Worm (Caenorhabditis elegans) whole organism, midembryonic: ENCODE measurements around the gene Y43F8A.1.

Experiments used
- T22C8.4 ChIP-seq: fragments of 200-800 bp; sonication (Bioruptor generic); IDR thresholded peaks from 2 replicates; pipeline ENCODE4 v1.3.6; 2022; ENCODE audit warnings: missing genetic modification characterization, missing compliant biosample characterization
- cog-1 ChIP-seq: sonication (generic microtip); optimal IDR thresholded peaks from 2 replicates; lab custom pipeline; 2016; ENCODE audit warnings: missing genetic modification characterization, missing compliant biosample characterization
- flt-1 ChIP-seq: fragments of 200-800 bp; sonication (Bioruptor generic); IDR thresholded peaks from 2 replicates; pipeline ENCODE4 v1.3.6; 2022; ENCODE audit warnings: missing genetic modification characterization, missing compliant biosample characterization
- klf-2 ChIP-seq: fragments of 200-800 bp; sonication (Bioruptor generic); conservative IDR thresholded peaks from 2 replicates; pipeline ENCODE4 v1.3.6; 2022; ENCODE audit warnings: missing genetic modification reagents, missing genetic modification characterization, missing compliant biosample characterization
- med-1 ChIP-seq: sonication (generic microtip); optimal IDR thresholded peaks from 2 replicates; lab custom pipeline; 2017; ENCODE audit warnings: missing genetic modification characterization, mild to moderate bottlenecking, missing compliant biosample characterization, antibody characterized with exemption, missing genetic modification reagents; ENCODE audit not compliant: insufficient read depth
- ref-1 ChIP-seq: fragments of 200-800 bp; sonication (Bioruptor generic); conservative IDR thresholded peaks from 2 replicates; pipeline ENCODE4 v1.3.6; 2022; ENCODE audit warnings: missing genetic modification reagents, missing genetic modification characterization, missing compliant biosample characterization
- tab-1 ChIP-seq: fragments of 200-800 bp; sonication (Bioruptor generic); IDR thresholded peaks from 2 replicates; pipeline ENCODE4 v1.3.6; 2022; ENCODE audit warnings: missing genetic modification characterization, missing compliant biosample characterization
- ztf-23 ChIP-seq: fragments of 200-800 bp; sonication (Bioruptor generic); IDR thresholded peaks from 2 replicates; pipeline ENCODE4 v1.3.6; 2022; ENCODE audit warnings: missing genetic modification reagents, missing genetic modification characterization, missing compliant biosample characterization
- ztf-29 ChIP-seq: fragments of 200-800 bp; sonication (Bioruptor generic); IDR thresholded peaks from 2 replicates; pipeline ENCODE4 v1.3.6; 2022; ENCODE audit warnings: missing genetic modification reagents, missing genetic modification characterization, missing compliant biosample characterization

The Y43F8A.1 gene

DNA sequence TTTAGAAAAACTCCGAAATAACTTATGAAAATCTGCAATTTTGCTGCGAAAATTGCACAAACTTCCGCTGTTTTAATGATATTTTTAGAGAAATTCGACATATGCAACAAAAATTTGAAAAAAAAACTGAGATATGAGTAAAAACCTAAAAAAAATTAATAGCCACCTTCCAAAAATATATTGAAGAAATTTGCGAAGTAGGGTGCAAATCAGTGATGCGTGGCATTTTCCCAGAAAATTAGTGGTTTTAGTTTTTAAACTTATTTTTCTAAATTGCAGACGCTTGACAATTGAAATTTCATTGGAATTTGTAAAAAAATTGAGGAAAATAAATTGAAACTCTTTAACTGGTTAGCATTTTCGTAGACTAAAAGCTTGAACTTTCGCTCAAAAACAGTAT, 28.6 kb downstream of the Y43F8A.1 start, which contains the start of gene C25F9.13:
Gene C25F9.13, minus strand, starts transcription at position 101 of the 400 bp plus-strand sequence.
- TF ChIP-seq cog-1 (no peak), klf-2 (GFP tag; lab: Robert Waterston, UW) (no peak), med-1 (no peak), ztf-29 (GFP tag; lab: Robert Waterston, UW) (no peak), tab-1 (GFP tag; lab: Robert Waterston, UW) (no peak), ref-1 (GFP tag; lab: Robert Waterston, UW) (no peak), ztf-23 (GFP tag; lab: Robert Waterston, UW) (no peak), T22C8.4 (GFP tag; lab: Robert Waterston, UW) (no peak), flt-1 (no peak)

DNA sequence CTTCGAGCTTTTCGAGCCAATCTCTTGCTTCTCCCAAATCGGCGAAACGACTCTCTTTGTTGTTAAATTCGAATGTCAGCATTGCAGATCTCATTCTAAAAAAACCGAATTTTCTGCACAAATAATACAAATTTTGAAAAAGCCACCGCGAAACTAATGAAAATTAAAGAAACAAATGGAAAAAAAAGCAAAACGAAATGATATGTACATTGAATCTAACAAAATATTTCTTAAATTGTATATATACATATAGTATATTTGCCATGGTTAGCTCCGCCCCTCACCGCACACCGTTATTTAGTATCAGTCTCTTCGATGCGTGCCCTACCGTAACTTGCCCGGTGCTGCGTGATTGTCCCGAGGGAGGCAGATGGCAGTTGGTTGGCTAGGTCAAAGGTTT, 30.3 kb downstream of the Y43F8A.1 start, which contains the start of gene srw-86:
Gene srw-86, minus strand, starts transcription at position 101 of the 400 bp plus-strand sequence.
- TF ChIP-seq ref-1 (GFP tag; lab: Robert Waterston, UW) (no peak), ztf-29 (GFP tag; lab: Robert Waterston, UW) (no peak), tab-1 (GFP tag; lab: Robert Waterston, UW) (no peak), med-1 (no peak), cog-1 (no peak)

DNA sequence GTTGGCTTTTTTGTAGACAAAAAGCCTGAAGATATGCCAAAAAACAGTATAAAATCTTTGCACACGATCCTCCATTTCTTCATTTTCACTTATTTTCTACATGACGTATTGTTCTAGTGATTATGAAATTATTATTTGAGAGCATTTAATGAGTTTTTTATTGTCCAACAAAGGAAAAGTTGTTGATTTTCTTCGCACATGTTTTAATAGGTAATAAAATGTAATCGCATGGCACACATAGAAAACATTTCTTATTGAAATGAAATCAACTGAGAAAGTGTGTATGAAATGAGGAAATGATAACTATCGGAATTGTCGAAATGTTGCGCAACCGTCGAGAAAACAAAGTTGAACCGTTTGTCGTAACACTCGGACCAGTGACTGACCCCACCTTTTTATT, 31.1 kb downstream of the Y43F8A.1 start:
- TF ChIP-seq ztf-23 (GFP tag; lab: Robert Waterston, UW) = no peak
- no peak for TF ChIP-seq klf-2 (GFP tag; lab: Robert Waterston, UW)
- no peak for TF ChIP-seq flt-1
- no peak for TF ChIP-seq cog-1
- no peak for TF ChIP-seq med-1
- TF ChIP-seq T22C8.4 (GFP tag; lab: Robert Waterston, UW) = no peak
- TF ChIP-seq tab-1 (GFP tag; lab: Robert Waterston, UW) = no peak
- TF ChIP-seq ref-1 (GFP tag; lab: Robert Waterston, UW) = no peak
- no peak for TF ChIP-seq ztf-29 (GFP tag; lab: Robert Waterston, UW)

- TF ChIP-seq tab-1 (GFP tag; lab: Robert Waterston, UW) (no peak), ztf-29 (GFP tag; lab: Robert Waterston, UW) (no peak), ref-1 (GFP tag; lab: Robert Waterston, UW) (no peak), klf-2 (GFP tag; lab: Robert Waterston, UW) (no peak), med-1 (no peak), cog-1 (no peak)
Observed at ce11 chrV:19402855-19403254, 32.6 kb downstream of the Y43F8A.1 start, which contains the start of gene C25F9.12. C25F9.12 (minus strand) TSS chrV:19402955.

- TF ChIP-seq ztf-29 (GFP tag; lab: Robert Waterston, UW) (no peak), ref-1 (GFP tag; lab: Robert Waterston, UW) (no peak), flt-1 (no peak), ztf-23 (GFP tag; lab: Robert Waterston, UW) (no peak), cog-1 (no peak), T22C8.4 (GFP tag; lab: Robert Waterston, UW) (no peak), med-1 (no peak), tab-1 (GFP tag; lab: Robert Waterston, UW) (no peak), klf-2 (GFP tag; lab: Robert Waterston, UW) (no peak)
Observed at ce11 chrV:19403619-19404018, 33.3 kb downstream of the Y43F8A.1 start.

- TF ChIP-seq klf-2 (GFP tag; lab: Robert Waterston, UW) = no peak
- TF ChIP-seq ztf-29 (GFP tag; lab: Robert Waterston, UW) = no peak
- no peak for TF ChIP-seq tab-1 (GFP tag; lab: Robert Waterston, UW)
- TF ChIP-seq cog-1 = no peak
- no peak for TF ChIP-seq T22C8.4 (GFP tag; lab: Robert Waterston, UW)
- TF ChIP-seq flt-1 = no peak
- no peak for TF ChIP-seq ztf-23 (GFP tag; lab: Robert Waterston, UW)
- no peak for TF ChIP-seq ref-1 (GFP tag; lab: Robert Waterston, UW)
- no peak for TF ChIP-seq med-1
Observed at ce11 chrV:19405276-19405815, 35.1 kb downstream of the Y43F8A.1 start, which contains the start of the genes C25F9.6 and C25F9.10. C25F9.6 (minus strand) TSS chrV:19405326. C25F9.10 (plus strand) TSS chrV:19405729.

DNA sequence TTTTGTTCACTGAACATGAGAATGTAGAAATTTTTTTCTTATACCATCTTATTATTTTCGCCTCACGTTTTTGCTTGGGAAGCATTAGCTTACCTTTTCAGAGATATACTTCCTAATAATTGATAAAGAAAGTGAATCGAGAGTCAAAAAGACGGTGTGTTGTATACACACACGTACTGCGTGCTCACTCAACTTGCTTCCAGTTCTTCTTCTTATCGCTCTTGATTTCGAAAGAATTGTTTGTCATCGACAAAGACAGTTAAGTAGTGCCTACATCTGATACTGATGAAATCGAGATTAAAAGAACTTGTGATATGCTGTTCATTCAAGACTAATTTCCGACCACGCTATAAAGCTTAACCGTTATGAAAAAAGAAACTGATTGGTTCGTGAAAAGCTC, 40.4 kb downstream of the Y43F8A.1 start, which contains the start of gene C25F9.5:
Gene C25F9.5, minus strand, starts transcription at position 195 of the 400 bp plus-strand sequence.
- TF ChIP-seq med-1 (no peak), tab-1 (GFP tag; lab: Robert Waterston, UW) (no peak), ztf-23 (GFP tag; lab: Robert Waterston, UW) (no peak), flt-1 (no peak)

ce11 chrV:19416475-19416874, 46.2 kb downstream of the Y43F8A.1 start, which contains the start of the genes C25F9.4 and C25F9.9:
C25F9.4 (minus strand) TSS chrV:19416575.
C25F9.9 (plus strand) TSS chrV:19416611.
- TF ChIP-seq klf-2 (GFP tag; lab: Robert Waterston, UW) = no peak
- TF ChIP-seq cog-1 = no peak
- TF ChIP-seq ztf-23 (GFP tag; lab: Robert Waterston, UW) = no peak
- TF ChIP-seq tab-1 (GFP tag; lab: Robert Waterston, UW) = no peak
- no peak for TF ChIP-seq flt-1
- no peak for TF ChIP-seq ref-1 (GFP tag; lab: Robert Waterston, UW)
- TF ChIP-seq ztf-29 (GFP tag; lab: Robert Waterston, UW) = no peak
- TF ChIP-seq med-1 = no peak
- TF ChIP-seq T22C8.4 (GFP tag; lab: Robert Waterston, UW) = no peak

DNA sequence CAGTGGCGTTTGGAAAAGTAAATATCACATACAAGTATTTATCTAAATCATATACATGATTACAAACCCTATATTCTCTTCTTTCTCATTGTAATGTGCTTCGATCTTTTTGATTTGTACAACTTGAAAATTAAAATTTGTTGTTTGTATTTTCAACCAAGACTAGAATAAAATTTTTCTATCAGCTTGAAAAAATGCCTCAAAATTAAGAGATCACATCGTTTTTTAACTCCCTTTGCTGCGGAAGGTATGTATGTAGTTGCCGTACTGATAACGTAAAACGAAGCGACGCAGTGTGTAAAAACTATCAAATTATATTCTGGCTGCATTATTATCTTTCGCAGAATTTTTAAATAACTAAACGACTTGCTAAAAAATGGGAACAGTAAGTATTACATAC, 47.5 kb downstream of the Y43F8A.1 start, which contains the start of gene C25F9.15:
Gene C25F9.15, plus strand, starts transcription at position 301 of the 400 bp plus-strand sequence.
- TF ChIP-seq T22C8.4 (GFP tag; lab: Robert Waterston, UW) = no peak
- no peak for TF ChIP-seq ztf-29 (GFP tag; lab: Robert Waterston, UW)
- no peak for TF ChIP-seq klf-2 (GFP tag; lab: Robert Waterston, UW)
- no peak for TF ChIP-seq flt-1
- no peak for TF ChIP-seq ztf-23 (GFP tag; lab: Robert Waterston, UW)
- no peak for TF ChIP-seq med-1
- TF ChIP-seq ref-1 (GFP tag; lab: Robert Waterston, UW) = no peak
- no peak for TF ChIP-seq cog-1
- TF ChIP-seq tab-1 (GFP tag; lab: Robert Waterston, UW) = no peak
